Fruit fly (Drosophila melanogaster) S2 (cell line): ENCODE results near the gene CG31231.

ENCODE experiments used
- CG8478 ChIP-seq: fragments of >200 bp; optimal IDR thresholded peaks from 2 replicates; lab custom pipeline; 2018
- CTCF ChIP-seq, 2 experiments: fragments of >200 bp; optimal IDR thresholded peaks; 2 replicates each; lab custom pipeline; 2018

- TF ChIP-seq CTCF (optimal IDR thresholded peaks at IDR 0.05; lab: Kevin White, UChicago) (no peak), CG8478 (lab: Kevin White, UChicago) (no peak)
Observed at dm6 chr3R:18705150-18705549, 40.0 kb downstream of the CG31231 start, which contains the start of the genes ChAT and VAChT.
